Worm (Caenorhabditis elegans): ENCODE data around the gene cpl-1.

cpl-1 gene

DNA sequence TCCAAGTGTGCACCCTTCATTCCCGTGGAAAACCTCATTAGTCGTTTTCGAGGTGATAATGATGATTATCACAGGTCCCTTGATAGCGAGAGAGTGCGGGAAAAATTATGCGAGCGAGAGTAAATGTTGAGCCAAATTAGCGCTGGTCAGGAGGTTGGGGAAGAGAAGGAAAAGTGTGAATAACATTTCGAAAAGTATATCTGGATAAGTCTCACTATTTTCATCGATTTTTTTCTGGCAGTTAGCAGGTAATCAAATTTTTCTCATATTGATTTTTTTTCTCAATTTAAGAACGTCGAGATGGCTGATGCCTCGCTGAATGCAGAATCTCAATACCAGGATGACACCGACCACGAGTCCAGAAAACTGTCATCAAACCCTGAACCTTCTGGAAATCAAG, 33.8 kb upstream of the cpl-1 start, which contains the start of gene W06G6.2:
Gene W06G6.2 (plus strand): TSS at position 301 of the 400 bp plus-strand sequence.
- TF ChIP-seq nhr-76 (tag; optimal IDR thresholded peaks at IDR 0.05) (no peak), elt-1 (tag; optimal IDR thresholded peaks at IDR 0.05; ENCODE audit: borderline replicate concordance, insufficient read depth) (no peak), unc-120 (tag; optimal IDR thresholded peaks at IDR 0.05; ENCODE audit: poor library complexity, severe bottlenecking) (no peak), ham-2 (GFP tag; optimal IDR thresholded peaks at IDR 0.05) (no peak), sptf-1 (tag; optimal IDR thresholded peaks at IDR 0.05) (no peak), sem-2 (GFP tag; optimal IDR thresholded peaks at IDR 0.05) (no peak), nhr-2 (tag; optimal IDR thresholded peaks at IDR 0.05) (no peak), lsy-2 (tag; optimal IDR thresholded peaks at IDR 0.05) (no peak), ceh-43 (GFP tag; optimal IDR thresholded peaks at IDR 0.05) (no peak), cnd-1 (tag; optimal IDR thresholded peaks at IDR 0.05) (no peak)

DNA sequence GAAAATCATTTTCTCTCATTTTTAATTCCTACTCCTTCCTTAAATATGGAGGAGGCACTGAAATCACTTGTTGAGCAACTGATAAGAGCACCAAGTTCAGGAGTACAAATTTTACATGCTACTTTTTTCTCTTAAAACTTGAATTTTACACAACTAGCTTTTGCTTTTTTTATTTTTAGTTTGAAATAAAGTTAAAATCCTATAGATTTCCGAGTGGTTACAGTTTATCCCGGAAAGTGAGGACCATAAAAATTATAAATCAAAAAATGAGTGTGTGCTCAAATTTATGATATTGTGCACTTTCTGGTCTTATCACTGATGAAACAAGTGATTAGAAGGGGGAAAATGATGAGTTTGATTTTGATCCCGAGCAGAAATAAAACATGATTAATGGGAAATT, 32.8 kb upstream of the cpl-1 start, which contains the start of gene oac-53:
Gene oac-53 (minus strand): TSS at position 9 of the 400 bp plus-strand sequence.
- no peak for TF ChIP-seq flh-1 (GFP tag; optimal IDR thresholded peaks at IDR 0.05)
- TF ChIP-seq mep-1 (tag; optimal IDR thresholded peaks at IDR 0.05), result no peak
- no peak for TF ChIP-seq drap-1 (GFP tag; optimal IDR thresholded peaks at IDR 0.05)
- no peak for TF ChIP-seq elt-3 (tag; optimal IDR thresholded peaks at IDR 0.05)
- no peak for TF ChIP-seq lsy-2 (tag; optimal IDR thresholded peaks at IDR 0.05)
- TF ChIP-seq unc-62 (GFP tag; optimal IDR thresholded peaks at IDR 0.05), result no peak
- TF ChIP-seq tbx-8 (GFP tag; optimal IDR thresholded peaks at IDR 0.05), result no peak
- no peak for TF ChIP-seq ztf-11 (tag; optimal IDR thresholded peaks at IDR 0.05)

DNA sequence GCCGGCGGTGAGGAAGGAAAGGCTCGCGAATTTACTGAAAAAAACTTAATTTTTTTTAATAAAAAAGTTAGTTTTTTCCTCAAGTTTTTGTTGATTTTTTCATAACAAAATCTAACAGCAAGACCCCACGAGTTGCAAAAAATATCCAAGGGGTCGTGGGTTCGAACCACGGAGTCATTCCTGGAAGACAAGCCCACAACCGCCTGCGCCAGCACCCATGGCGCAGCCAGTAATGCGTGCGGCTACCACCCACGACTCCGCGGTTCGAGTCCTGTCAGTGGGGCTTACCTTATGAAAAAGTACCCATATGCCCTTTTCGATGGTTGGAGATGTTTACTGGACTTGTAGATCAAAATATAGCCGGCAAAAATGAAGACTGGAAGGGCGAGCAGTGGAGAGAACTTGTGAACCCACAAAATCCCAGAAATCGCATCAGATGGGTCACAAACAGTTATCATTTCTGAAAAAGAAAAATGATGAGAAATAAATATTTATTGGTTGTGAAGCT, 27.7 kb upstream of the cpl-1 start, which contains the start of gene Y70C5A.2:
Gene Y70C5A.2 (minus strand): TSS at position 458 of the 508 bp plus-strand sequence.
- TF ChIP-seq mab-5 (tag; optimal IDR thresholded peaks at IDR 0.05), result no peak
- no peak for TF ChIP-seq nhr-28 (tag; optimal IDR thresholded peaks at IDR 0.05)

DNA sequence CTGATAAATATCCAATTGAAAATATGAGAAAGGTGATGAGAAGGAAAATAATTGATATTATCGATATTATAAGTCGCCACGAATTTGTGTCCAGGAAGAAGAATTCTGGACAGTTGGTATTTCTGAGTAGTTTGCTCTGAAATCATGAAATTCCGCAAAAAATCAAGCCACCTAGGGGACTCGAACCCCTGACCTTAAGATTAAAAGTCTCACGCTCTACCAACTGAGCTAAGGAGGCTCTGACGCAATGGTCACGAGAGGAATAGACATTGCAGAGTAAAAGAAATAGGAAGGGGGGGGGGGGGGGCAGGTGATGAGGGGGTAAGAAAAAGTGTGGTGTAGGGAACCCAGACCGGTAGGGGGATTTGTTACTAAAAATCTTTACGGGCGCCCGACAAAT, 26.7 kb upstream of the cpl-1 start:
- no peak for TF ChIP-seq tbx-8 (GFP tag; optimal IDR thresholded peaks at IDR 0.05)
- TF ChIP-seq lsy-2 (tag; optimal IDR thresholded peaks at IDR 0.05), result no peak
- TF ChIP-seq flh-1 (GFP tag; optimal IDR thresholded peaks at IDR 0.05), result peak; percentile 17
- no peak for TF ChIP-seq ceh-83 (GFP tag; optimal IDR thresholded peaks at IDR 0.05)
- no peak for TF ChIP-seq ceh-39 (tag; optimal IDR thresholded peaks at IDR 0.05)
- TF ChIP-seq mls-2 (tag; optimal IDR thresholded peaks at IDR 0.05), result peak; percentile 14
- TF ChIP-seq sem-2 (GFP tag; optimal IDR thresholded peaks at IDR 0.05), result peak; percentile 36
- no peak for TF ChIP-seq ham-2 (GFP tag; optimal IDR thresholded peaks at IDR 0.05)
- TF ChIP-seq blmp-1 (tag; optimal IDR thresholded peaks at IDR 0.05), result no peak
- TF ChIP-seq drap-1 (GFP tag; optimal IDR thresholded peaks at IDR 0.05), result peak; percentile 47
- TF ChIP-seq nhr-76 (tag; optimal IDR thresholded peaks at IDR 0.05), result no peak
- no peak for TF ChIP-seq ztf-11 (tag; optimal IDR thresholded peaks at IDR 0.05)
- no peak for TF ChIP-seq bed-3 (GFP tag; optimal IDR thresholded peaks at IDR 0.05)
- TF ChIP-seq nhr-12 (tag; optimal IDR thresholded peaks at IDR 0.05), result no peak
- TF ChIP-seq snpc-4 (tag; optimal IDR thresholded peaks at IDR 0.05), result no peak
- TF ChIP-seq lin-13 (tag; optimal IDR thresholded peaks at IDR 0.05), result no peak
- no peak for TF ChIP-seq unc-39 (tag; optimal IDR thresholded peaks at IDR 0.05)
- peak; percentile 3 for TF ChIP-seq hlh-1 (tag; optimal IDR thresholded peaks at IDR 0.05)
- no peak for TF ChIP-seq lin-32 (GFP tag; optimal IDR thresholded peaks at IDR 0.05)
- TF ChIP-seq mab-5 (tag; optimal IDR thresholded peaks at IDR 0.05), result no peak
- TF ChIP-seq nhr-237 (tag; optimal IDR thresholded peaks at IDR 0.05), result no peak
- no peak for TF ChIP-seq pha-4 (tag; optimal IDR thresholded peaks at IDR 0.05)
- no peak for TF ChIP-seq zip-8 (tag; optimal IDR thresholded peaks at IDR 0.05)
- TF ChIP-seq nhr-2 (tag; optimal IDR thresholded peaks at IDR 0.05), result no peak
- TF ChIP-seq M03D4.4 (tag; optimal IDR thresholded peaks at IDR 0.05), result peak; percentile 66
- peak; percentile 51 for TF ChIP-seq cnd-1 (tag; optimal IDR thresholded peaks at IDR 0.05)
- TF ChIP-seq ceh-43 (GFP tag; optimal IDR thresholded peaks at IDR 0.05), result no peak
- TF ChIP-seq unc-62 (GFP tag; optimal IDR thresholded peaks at IDR 0.05), result no peak
- TF ChIP-seq elt-3 (tag; optimal IDR thresholded peaks at IDR 0.05), result no peak
- no peak for TF ChIP-seq elt-1 (tag; optimal IDR thresholded peaks at IDR 0.05; ENCODE audit: borderline replicate concordance, insufficient read depth)
- no peak for TF ChIP-seq unc-120 (tag; optimal IDR thresholded peaks at IDR 0.05; ENCODE audit: poor library complexity, severe bottlenecking)
- no peak for TF ChIP-seq nhr-28 (tag; optimal IDR thresholded peaks at IDR 0.05)
- peak; percentile 75 for TF ChIP-seq sptf-1 (tag; optimal IDR thresholded peaks at IDR 0.05)
- TF ChIP-seq ces-1 (GFP tag; optimal IDR thresholded peaks at IDR 0.05), result no peak
